Worm (Caenorhabditis elegans) whole organism, L1 larva: Measurements from ENCODE around the gene ears-2.
A peak's percentile ranks its signal among the peaks of the same experiment; 100 is the strongest.
"Not testable (repeated sequence)": the region's sequence is repeated elsewhere in the genome, so short reads cannot be mapped to it uniquely, and the experiment has no call there.

Experiments
- C34B4.2 ChIP-seq: sonication (generic microtip); optimal IDR thresholded peaks from 2 replicates; lab custom pipeline; 2017; ENCODE audit warnings: mild to moderate bottlenecking, missing genetic modification characterization, missing compliant biosample characterization
- aly-2 ChIP-seq: fragments of 150-350 bp; optimal IDR thresholded peaks from 2 replicates; lab custom pipeline; 2014; ENCODE audit warnings: missing biosample characterization, missing genetic modification characterization
- egl-27 ChIP-seq, 2 experiments: fragments of 150-350 bp in 1 of 2; sonication (generic microtip); optimal IDR thresholded peaks; 3 replicates each; lab custom pipeline; 2017 to 2018; ENCODE audit warnings: missing biosample characterization in 2 of 2, missing genetic modification characterization in 2 of 2, missing genetic modification reagents in 2 of 2
- elt-2 ChIP-seq: sonication (generic microtip); optimal IDR thresholded peaks from 2 replicates; lab custom pipeline; 2016; ENCODE audit warnings: missing genetic modification characterization, mild to moderate bottlenecking, inconsistent platforms, missing compliant biosample characterization, missing genetic modification reagents
- hpl-2 ChIP-seq: fragments of 150-350 bp; optimal IDR thresholded peaks from 2 replicates; lab custom pipeline; 2014; ENCODE audit warnings: missing biosample characterization, missing genetic modification reagents, missing genetic modification characterization
- isw-1 ChIP-seq: fragments of 200-800 bp; sonication (Bioruptor generic); IDR thresholded peaks from 2 replicates; pipeline ENCODE4 v1.3.6; 2022; ENCODE audit warnings: missing genetic modification characterization, missing compliant biosample characterization
- mab-9 ChIP-seq: fragments of 200-800 bp; sonication (Bioruptor generic); IDR thresholded peaks from 2 replicates; pipeline ENCODE4 v1.3.6; 2022; ENCODE audit warnings: missing genetic modification reagents, missing genetic modification characterization, missing compliant biosample characterization
- nhr-20 ChIP-seq: sonication (generic microtip); optimal IDR thresholded peaks from 2 replicates; lab custom pipeline; 2016; ENCODE audit warnings: mild to moderate bottlenecking, missing genetic modification characterization, missing compliant biosample characterization
- snpc-4 ChIP-seq: fragments of 150-350 bp; optimal IDR thresholded peaks from 2 replicates; lab custom pipeline; 2014; ENCODE audit warnings: missing biosample characterization, missing genetic modification characterization
- tbx-2 ChIP-seq: sonication (generic microtip); optimal IDR thresholded peaks from 2 replicates; lab custom pipeline; 2016; ENCODE audit warnings: missing genetic modification characterization, missing compliant biosample characterization
- unc-86 ChIP-seq: sonication (generic microtip); optimal IDR thresholded peaks from 2 replicates; lab custom pipeline; 2016; ENCODE audit warnings: missing genetic modification characterization, missing compliant biosample characterization
- zip-4 ChIP-seq: fragments of 200-800 bp; sonication (Bioruptor generic); optimal IDR thresholded peaks from 2 replicates; lab custom pipeline; 2018; ENCODE audit warnings: mild to moderate bottlenecking, missing genetic modification characterization, moderate library complexity, missing compliant biosample characterization
- ztf-4 ChIP-seq: fragments of 150-350 bp; optimal IDR thresholded peaks from 2 replicates; lab custom pipeline; 2014; ENCODE audit warnings: missing biosample characterization, missing genetic modification characterization

ce11 chrIV:385150-385937 lies 4.9 kb downstream of the ears-2 start, which contains the start of gene rps-24:
- TF ChIP-seq egl-27 (tag; optimal IDR thresholded peaks at IDR 0.05; lab: Kevin White, UChicago): peak in 1 of 2 experiments; percentile 32
- peak; percentile 39 for TF ChIP-seq elt-2
- TF ChIP-seq zip-4: peak; percentile 12
- TF ChIP-seq isw-1: peak; percentile 99
- TF ChIP-seq aly-2; ztf-4 (tag; lab: Kevin White, UChicago); C34B4.2 (tag; lab: Kevin White, UChicago): not testable (repeated sequence)
- TF ChIP-seq unc-86 (tag; lab: Kevin White, UChicago): peak; percentile 93
- peak; percentile 22 for TF ChIP-seq hpl-2 (GFP tag; lab: Kevin White, UChicago)
- peak; percentile 94 for TF ChIP-seq tbx-2 (tag; lab: Kevin White, UChicago)
- peak; percentile 91 for TF ChIP-seq nhr-20 (tag; lab: Kevin White, UChicago)
- TF ChIP-seq snpc-4: peak; percentile 66
- TF ChIP-seq mab-9 (GFP tag; lab: Robert Waterston, UW): peak; percentile 89
